Worm (Caenorhabditis elegans) whole organism, L3 larva: Measurements from ENCODE around the gene C08B6.2.

Experiments
- ceh-28 ChIP-seq: fragments of 150-350 bp; optimal IDR thresholded peaks from 2 replicates; lab custom pipeline; 2014; ENCODE audit warnings: missing biosample characterization, missing genetic modification reagents, missing genetic modification characterization
- ceh-82 ChIP-seq: fragments of 150-350 bp; optimal IDR thresholded peaks from 2 replicates; lab custom pipeline; 2014; ENCODE audit warnings: missing biosample characterization, missing genetic modification characterization
- fkh-10 ChIP-seq: sonication (generic microtip); optimal IDR thresholded peaks from 2 replicates; lab custom pipeline; 2017; ENCODE audit warnings: missing biosample characterization, missing genetic modification reagents, missing genetic modification characterization
- fkh-2 ChIP-seq: fragments of 150-350 bp; optimal IDR thresholded peaks from 2 replicates; lab custom pipeline; 2014; ENCODE audit warnings: missing biosample characterization, missing genetic modification reagents, missing genetic modification characterization
- lin-15B ChIP-seq: fragments of 150-350 bp; optimal IDR thresholded peaks from 2 replicates; lab custom pipeline; 2014; ENCODE audit warnings: missing biosample characterization, missing genetic modification characterization
- lsy-12 ChIP-seq: sonication (generic microtip); optimal IDR thresholded peaks from 2 replicates; lab custom pipeline; 2016; ENCODE audit warnings: mild to moderate bottlenecking, missing genetic modification characterization, missing compliant biosample characterization
- nfya-1 ChIP-seq: sonication (generic microtip); optimal IDR thresholded peaks from 2 replicates; lab custom pipeline; 2017; ENCODE audit warnings: missing genetic modification characterization, mild to moderate bottlenecking, missing compliant biosample characterization, antibody characterized with exemption, moderate library complexity; ENCODE audit not compliant: insufficient read depth
- nhr-23 ChIP-seq: fragments of 150-350 bp; optimal IDR thresholded peaks from 2 replicates; lab custom pipeline; 2014; ENCODE audit warnings: missing biosample characterization, missing genetic modification reagents, missing genetic modification characterization
- pha-4 ChIP-seq: fragments of 150-350 bp; optimal IDR thresholded peaks from 2 replicates; lab custom pipeline; 2014; ENCODE audit warnings: missing biosample characterization, missing genetic modification reagents, missing genetic modification characterization
- pqm-1 ChIP-seq: fragments of 150-350 bp; optimal IDR thresholded peaks from 2 replicates; lab custom pipeline; 2017; ENCODE audit warnings: missing biosample characterization, missing genetic modification characterization, inconsistent platforms
- sea-2 ChIP-seq: fragments of 150-350 bp; sonication (generic microtip); optimal IDR thresholded peaks from 4 replicates; lab custom pipeline; 2014; ENCODE audit warnings: missing biosample characterization, missing genetic modification reagents, missing genetic modification characterization
- skn-1 ChIP-seq: fragments of 150-350 bp; optimal IDR thresholded peaks from 2 replicates; lab custom pipeline; 2014; ENCODE audit warnings: missing biosample characterization, missing genetic modification characterization
- unc-39 ChIP-seq: sonication (generic microtip); optimal IDR thresholded peaks from 4 replicates; lab custom pipeline; 2017; ENCODE audit warnings: missing biosample characterization, missing genetic modification characterization
- ztf-11 ChIP-seq: fragments of 150-350 bp; optimal IDR thresholded peaks from 2 replicates; lab custom pipeline; 2014; ENCODE audit warnings: missing biosample characterization, missing genetic modification characterization

C08B6.2 gene

DNA sequence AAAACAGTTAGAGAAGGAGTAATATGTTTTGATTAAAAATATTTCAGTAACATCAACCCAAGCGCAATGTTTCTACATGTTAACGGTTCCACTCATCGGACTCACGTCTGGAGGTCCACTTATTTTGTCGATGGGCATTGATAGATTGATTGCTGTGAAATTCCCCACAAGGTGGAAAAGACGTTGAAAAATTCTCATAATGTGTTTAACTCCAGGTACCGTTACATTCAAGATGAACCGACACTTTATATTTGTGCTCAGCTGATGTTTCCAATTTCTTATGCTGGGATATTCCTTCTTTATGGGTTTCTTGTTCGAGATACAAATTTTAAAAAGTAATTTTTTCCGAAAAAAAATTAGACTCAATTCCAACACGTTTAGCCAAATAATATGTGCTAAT, 47.6 kb downstream of the C08B6.2 start:
- TF ChIP-seq pha-4 (tag; lab: Kevin White, UChicago) = no peak
- TF ChIP-seq lin-15B = no peak
- no peak for TF ChIP-seq skn-1 (tag; lab: Kevin White, UChicago)
- TF ChIP-seq ceh-82 (tag; lab: Kevin White, UChicago) = no peak
- TF ChIP-seq, all 47 proteins: peak for 0

DNA sequence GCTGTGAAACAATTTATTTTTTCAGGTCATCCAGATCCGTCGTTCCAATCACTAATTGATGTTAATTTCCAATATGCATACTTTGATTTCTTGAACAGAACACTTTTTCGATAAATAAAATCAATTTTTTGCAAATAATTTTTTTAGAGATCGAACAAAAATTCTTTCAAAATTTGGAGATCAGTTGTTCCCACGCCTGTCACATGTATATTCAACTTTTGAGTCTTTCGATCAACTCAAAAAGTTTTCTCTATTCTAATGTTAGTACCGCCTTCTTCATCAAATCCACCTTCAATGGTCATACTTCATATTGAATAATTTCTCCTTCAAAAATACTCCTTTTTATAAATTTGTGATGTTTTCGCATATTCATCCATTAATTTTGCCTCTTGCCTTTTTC, 49.2 kb downstream of the C08B6.2 start, which contains the start of gene srsx-29:
Gene srsx-29, plus strand, starts transcription at position 301 of the 400 bp plus-strand sequence.
- TF ChIP-seq ztf-11 (tag; lab: Kevin White, UChicago) = no peak
- no peak for TF ChIP-seq nfya-1 (tag; lab: Kevin White, UChicago)
- no peak for TF ChIP-seq sea-2 (GFP tag; lab: Kevin White, UChicago)
- TF ChIP-seq lsy-12 (tag; lab: Kevin White, UChicago) = no peak
- TF ChIP-seq ceh-28 = no peak
- TF ChIP-seq fkh-2 (tag; lab: Kevin White, UChicago) = no peak
- no peak for TF ChIP-seq pqm-1 (tag; lab: Kevin White, UChicago)
- no peak for TF ChIP-seq nhr-23
- TF ChIP-seq fkh-10 (GFP tag; lab: Kevin White, UChicago) = no peak
- TF ChIP-seq unc-39 (tag; lab: Kevin White, UChicago) = no peak
- TF ChIP-seq skn-1 (tag; lab: Kevin White, UChicago) = no peak
